Fruit fly (Drosophila melanogaster): ENCODE data around the gene Pop2.

Gene Pop2

DNA sequence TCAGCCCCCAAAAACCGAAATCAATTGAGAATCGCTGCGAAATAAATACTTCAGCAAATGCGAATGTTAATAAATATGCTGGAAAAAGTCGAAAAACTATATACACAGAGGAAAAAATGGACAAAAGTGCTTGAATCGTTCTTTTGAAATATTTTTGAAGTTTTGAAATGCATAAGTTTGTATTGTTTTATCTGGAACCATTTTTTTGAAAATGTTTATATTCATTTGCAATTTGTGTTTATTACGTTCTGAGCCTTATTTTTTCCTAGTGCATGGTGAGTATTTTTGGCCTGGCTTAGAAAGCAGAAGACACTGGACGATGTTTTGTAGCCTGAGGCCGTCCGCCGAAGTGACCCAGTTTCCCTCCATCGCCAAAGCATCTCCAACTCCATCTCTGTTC is 22.2 kb upstream of the Pop2 start:
- TF ChIP-seq foxo (GFP tag; optimal IDR thresholded peaks at IDR 0.05), result peak in 1 of 2 experiments; percentile 14
- peak; percentile 11 for TF ChIP-seq OdsH (GFP tag; optimal IDR thresholded peaks at IDR 0.05)
- TF ChIP-seq fru (GFP tag; optimal IDR thresholded peaks at IDR 0.05), result peak; percentile 16
- no peak for TF ChIP-seq CG32264 (GFP tag; optimal IDR thresholded peaks at IDR 0.05)
- TF ChIP-seq h (GFP tag; optimal IDR thresholded peaks at IDR 0.05), result peak; percentile 10
- peak; percentile 17 for TF ChIP-seq rgr (GFP tag; optimal IDR thresholded peaks at IDR 0.05)
- TF ChIP-seq tai (GFP tag; optimal IDR thresholded peaks at IDR 0.05), result no peak

DNA sequence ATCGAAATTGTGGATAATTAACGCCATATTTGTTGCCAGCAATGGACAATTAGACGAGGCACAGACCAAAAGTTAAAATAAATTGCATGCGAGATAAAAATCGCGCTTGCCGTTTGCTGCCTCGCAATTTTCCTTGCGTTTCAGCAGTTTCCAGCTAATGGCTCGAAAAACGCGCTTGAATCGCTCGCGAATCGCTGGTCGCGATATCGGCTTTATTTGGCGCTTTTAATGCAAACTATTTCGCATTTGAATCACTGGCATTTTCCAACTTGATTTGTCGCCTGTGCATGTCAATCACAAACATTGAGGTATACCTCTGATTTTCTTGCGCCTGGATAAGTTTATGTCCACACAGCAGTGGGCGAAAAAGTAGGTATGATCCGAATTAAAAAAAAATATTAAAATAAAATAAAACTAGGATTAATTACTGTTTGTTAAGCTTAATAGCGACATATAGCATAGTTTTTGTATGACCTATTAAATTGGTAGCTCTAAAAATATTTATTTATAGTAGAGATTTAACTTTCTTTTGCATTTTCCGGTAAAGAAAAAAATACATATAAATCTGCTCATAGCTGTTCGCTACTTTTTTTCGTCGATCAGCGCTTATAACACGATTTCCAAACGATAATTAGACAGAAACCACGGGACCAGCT is 20.6 kb upstream of the Pop2 start:
- TF ChIP-seq Dif (GFP tag; optimal IDR thresholded peaks at IDR 0.05; ENCODE audit: partially characterized antibody) (no peak), Sp1 (GFP tag; optimal IDR thresholded peaks at IDR 0.05) (no peak), fru (GFP tag; optimal IDR thresholded peaks at IDR 0.05) (no peak), CG9705 (GFP tag; optimal IDR thresholded peaks at IDR 0.05) (no peak), Hnf4 (GFP tag; optimal IDR thresholded peaks at IDR 0.05) (no peak), woc (GFP tag; optimal IDR thresholded peaks at IDR 0.05) (no peak), usp (GFP tag; optimal IDR thresholded peaks at IDR 0.05) (no peak), Jra (GFP tag; optimal IDR thresholded peaks at IDR 0.05) (no peak), Mio (GFP tag; optimal IDR thresholded peaks at IDR 0.05) (no peak), Myc (optimal IDR thresholded peaks at IDR 0.05) (no peak), dsf (GFP tag; optimal IDR thresholded peaks at IDR 0.05; ENCODE audit: borderline replicate concordance) (no peak), dl (GFP tag; optimal IDR thresholded peaks at IDR 0.05; ENCODE audit: insufficient read depth in 1 of 2, partially characterized antibody in 2 of 2) (no peak)

DNA sequence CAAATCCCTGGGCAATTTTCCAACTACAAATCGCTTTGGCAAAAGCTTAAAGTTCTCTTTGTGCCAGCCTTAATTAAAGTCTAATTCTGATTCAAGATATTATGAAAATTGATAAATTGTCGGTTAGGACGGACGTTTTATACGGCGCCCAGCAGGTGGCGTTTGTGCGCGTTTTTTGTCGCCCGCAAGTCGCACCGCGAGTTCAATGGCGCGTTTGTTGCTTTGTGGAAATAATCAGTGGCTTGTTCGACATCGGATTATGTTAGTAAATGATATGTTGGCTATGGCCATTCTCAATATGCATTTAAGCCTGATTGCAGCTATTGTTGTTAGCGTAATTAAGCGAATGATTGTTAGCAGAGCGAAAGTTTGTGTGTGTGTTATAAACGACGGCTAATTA is 19.2 kb upstream of the Pop2 start:
- TF ChIP-seq Myc (optimal IDR thresholded peaks at IDR 0.05) (peak; percentile 40), Hr83 (GFP tag; optimal IDR thresholded peaks at IDR 0.05; ENCODE audit: poor library complexity, severe bottlenecking) (no peak)

DNA sequence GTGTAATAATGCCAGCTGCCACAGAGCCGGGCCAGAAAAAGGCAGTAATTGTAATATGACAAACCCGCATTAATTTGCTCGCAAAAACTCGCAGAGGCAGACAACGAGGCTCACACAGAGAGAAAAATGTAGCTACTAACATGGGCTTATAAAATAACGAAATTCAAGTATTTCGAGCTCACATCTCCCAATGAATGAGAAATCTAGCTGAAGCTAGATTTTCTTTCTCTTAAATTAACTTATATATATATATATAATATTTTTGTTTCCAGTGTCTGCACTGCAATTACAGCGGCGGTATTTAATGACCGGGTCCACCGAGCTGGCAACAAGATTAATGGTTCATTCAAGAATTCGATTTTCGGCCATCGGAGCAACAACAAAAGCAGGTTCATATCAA is 13.5 kb upstream of the Pop2 start:
- no peak for TF ChIP-seq CG32264 (GFP tag; optimal IDR thresholded peaks at IDR 0.05)
- TF ChIP-seq OdsH (GFP tag; optimal IDR thresholded peaks at IDR 0.05), result peak; percentile 49
- TF ChIP-seq Jra (GFP tag; optimal IDR thresholded peaks at IDR 0.05), result no peak
- TF ChIP-seq rgr (GFP tag; optimal IDR thresholded peaks at IDR 0.05), result peak; percentile 66
- no peak for TF ChIP-seq Vsx2 (GFP tag; optimal IDR thresholded peaks at IDR 0.05; ENCODE audit: partially characterized antibody)
- no peak for TF ChIP-seq Myc (optimal IDR thresholded peaks at IDR 0.05)
- TF ChIP-seq foxo (GFP tag; optimal IDR thresholded peaks at IDR 0.05), result peak in 1 of 2 experiments; percentile 55
- no peak for TF ChIP-seq Hr78 (GFP tag; optimal IDR thresholded peaks at IDR 0.05)
- TF ChIP-seq sv (GFP tag; optimal IDR thresholded peaks at IDR 0.05), result no peak
- no peak for TF ChIP-seq Dif (GFP tag; optimal IDR thresholded peaks at IDR 0.05; ENCODE audit: partially characterized antibody)
- peak; percentile 76 for TF ChIP-seq Sp1 (GFP tag; optimal IDR thresholded peaks at IDR 0.05)
- TF ChIP-seq jim (GFP tag; optimal IDR thresholded peaks at IDR 0.05), result no peak
- TF ChIP-seq GATAd (GFP tag; optimal IDR thresholded peaks at IDR 0.05), result no peak
- TF ChIP-seq br (GFP tag; optimal IDR thresholded peaks at IDR 0.05), result no peak
- peak; percentile 11 for TF ChIP-seq brk (GFP tag; optimal IDR thresholded peaks at IDR 0.05)
- TF ChIP-seq dsf (GFP tag; optimal IDR thresholded peaks at IDR 0.05; ENCODE audit: borderline replicate concordance), result no peak
- TF ChIP-seq pan (optimal IDR thresholded peaks at IDR 0.05), result no peak
- TF ChIP-seq dl (GFP tag; optimal IDR thresholded peaks at IDR 0.05; ENCODE audit: insufficient read depth in 1 of 2, partially characterized antibody in 2 of 2), result no peak
- TF ChIP-seq CrebA (GFP tag; optimal IDR thresholded peaks at IDR 0.05; ENCODE audit: borderline replicate concordance), result no peak
- no peak for TF ChIP-seq tai (GFP tag; optimal IDR thresholded peaks at IDR 0.05)
- no peak for TF ChIP-seq Rel (GFP tag; optimal IDR thresholded peaks at IDR 0.05)
- peak; percentile 24 for TF ChIP-seq Rel (tag; optimal IDR thresholded peaks at IDR 0.05)
- no peak for TF ChIP-seq Hnf4 (GFP tag; optimal IDR thresholded peaks at IDR 0.05)
- TF ChIP-seq CG9705 (GFP tag; optimal IDR thresholded peaks at IDR 0.05), result no peak
- TF ChIP-seq fru (GFP tag; optimal IDR thresholded peaks at IDR 0.05), result peak; percentile 43
- TF ChIP-seq dmrt93B (GFP tag; optimal IDR thresholded peaks at IDR 0.05), result peak; percentile 41
- no peak for TF ChIP-seq woc (GFP tag; optimal IDR thresholded peaks at IDR 0.05)
- TF ChIP-seq Abd-B (GFP tag; optimal IDR thresholded peaks at IDR 0.05), result no peak
- no peak for TF ChIP-seq usp (GFP tag; optimal IDR thresholded peaks at IDR 0.05)
- TF ChIP-seq HLH106 (tag; optimal IDR thresholded peaks at IDR 0.05), result peak; percentile 72
- TF ChIP-seq Dfd (GFP tag; optimal IDR thresholded peaks at IDR 0.05), result no peak
- no peak for TF ChIP-seq N (GFP tag; optimal IDR thresholded peaks at IDR 0.05)
- peak; percentile 59 for TF ChIP-seq h (GFP tag; optimal IDR thresholded peaks at IDR 0.05)
- TF ChIP-seq sage (GFP tag; optimal IDR thresholded peaks at IDR 0.05), result peak; percentile 15
- no peak for TF ChIP-seq Mio (GFP tag; optimal IDR thresholded peaks at IDR 0.05)
- TF ChIP-seq psq (GFP tag; optimal IDR thresholded peaks at IDR 0.05), result peak; percentile 59
- peak; percentile 12 for TF ChIP-seq ey (GFP tag; optimal IDR thresholded peaks at IDR 0.05)
- TF ChIP-seq Hr83 (GFP tag; optimal IDR thresholded peaks at IDR 0.05; ENCODE audit: poor library complexity, severe bottlenecking), result no peak
- no peak for TF ChIP-seq lola (GFP tag; optimal IDR thresholded peaks at IDR 0.05)

Data from whole organism, wandering third instar larva.